Fruit fly (Drosophila melanogaster) whole organism, larva: Measurements from ENCODE around the gene CG12535.

ENCODE experiments used
- noc ChIP-seq: fragments of 200-800 bp; sonication (Bioruptor generic); optimal IDR thresholded peaks from 3 replicates; lab custom pipeline; 2019; ENCODE audit warnings: missing biosample characterization, mild to moderate bottlenecking, missing genetic modification characterization, moderate library complexity

The CG12535 gene

dm6 chrX:3448893-3449394 is at the start of gene CG12535:
Gene CG12535 (minus strand): TSS chrX:3448943.
- TF ChIP-seq noc (tag; lab: Kevin White, UChicago) = no peak

dm6 chrX:3485871-3486270 is 37.1 kb upstream of the CG12535 start:
- no peak for TF ChIP-seq noc (tag; lab: Kevin White, UChicago)

- no peak for TF ChIP-seq noc (tag; lab: Kevin White, UChicago)
These were observed 36.6 kb upstream of the CG12535 start, which contains the start of the genes CG14270 and CG10803 for dm6 chrX:3485304-3485703. Gene CG14270 (minus strand): TSS chrX:3485378. Gene CG10803 (plus strand): TSS chrX:3485650.

- TF ChIP-seq noc (tag; lab: Kevin White, UChicago) = peak; percentile 56
These were observed 33.6 kb upstream of the CG12535 start, which contains the start of the genes CG10804 and CG10802 for dm6 chrX:3482119-3483014. Gene CG10804 (minus strand): TSS chrX:3482322. Gene CG10802 (plus strand): TSS chrX:3482965.

- no peak for TF ChIP-seq noc (tag; lab: Kevin White, UChicago)
These were observed 32.3 kb upstream of the CG12535 start for dm6 chrX:3481034-3481433.

dm6 chrX:3476009-3476408 is 27.3 kb upstream of the CG12535 start:
- no peak for TF ChIP-seq noc (tag; lab: Kevin White, UChicago)

- peak; percentile 84 for TF ChIP-seq noc (tag; lab: Kevin White, UChicago)
These were observed 26.0 kb upstream of the CG12535 start, which contains the start of gene CG12206 for dm6 chrX:3474476-3475439. Gene CG12206 (minus strand): TSS chrX:3474524.

- TF ChIP-seq noc (tag; lab: Kevin White, UChicago) = peak; percentile 17
These were observed 24.9 kb upstream of the CG12535 start for dm6 chrX:3473636-3474035.

dm6 chrX:3470467-3471079 is 21.8 kb upstream of the CG12535 start:
- TF ChIP-seq noc (tag; lab: Kevin White, UChicago) = no peak

dm6 chrX:3465551-3465950 is 16.8 kb upstream of the CG12535 start:
- TF ChIP-seq noc (tag; lab: Kevin White, UChicago) = no peak

dm6 chrX:3463944-3464343 is 15.2 kb upstream of the CG12535 start, which contains the start of gene CG16781:
Gene CG16781 (minus strand): TSS chrX:3464044.
- no peak for TF ChIP-seq noc (tag; lab: Kevin White, UChicago)

dm6 chrX:3460140-3460642 is 11.4 kb upstream of the CG12535 start, which contains the start of the genes CG16782 and CG10801:
Gene CG16782 (minus strand): TSS chrX:3460240.
Gene CG10801 (plus strand): TSS chrX:3460592.
- no peak for TF ChIP-seq noc (tag; lab: Kevin White, UChicago)

- no peak for TF ChIP-seq noc (tag; lab: Kevin White, UChicago)
These were observed 9.7 kb upstream of the CG12535 start for dm6 chrX:3458491-3458890.

- no peak for TF ChIP-seq noc (tag; lab: Kevin White, UChicago)
These were observed 8.8 kb upstream of the CG12535 start for dm6 chrX:3457518-3457917.
